Fruit fly (Drosophila melanogaster): ENCODE measurements around the gene REPTOR-BP.

Gene REPTOR-BP

DNA sequence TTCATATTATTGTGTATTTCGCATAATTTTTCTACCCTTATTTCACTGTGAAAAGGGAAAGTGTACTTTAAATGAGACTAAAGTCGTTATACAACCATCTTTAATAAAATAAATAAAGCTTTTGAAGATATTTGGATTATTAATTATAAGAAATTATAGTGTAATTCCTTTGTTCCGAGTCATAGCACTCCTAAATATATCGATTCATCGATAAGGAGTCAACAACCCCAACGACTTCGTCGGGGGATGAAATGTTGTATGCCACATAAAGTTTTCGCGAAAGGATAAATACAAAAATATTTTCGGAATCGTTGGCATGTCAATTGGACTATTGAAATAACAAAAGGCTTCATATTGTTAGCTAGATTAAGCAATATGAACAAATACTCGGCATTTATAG lies 12.3 kb upstream of the REPTOR-BP start, which contains the start of gene Ror:
Gene Ror, plus strand, starts transcription at position 252 of the 400 bp plus-strand sequence.
- TF ChIP-seq CG1621 (tag; optimal IDR thresholded peaks at IDR 0.05) (no peak), CG6163 (GFP tag; IDR thresholded peaks at IDR 0.05) (no peak), dac (GFP tag; optimal IDR thresholded peaks at IDR 0.05) (no peak), CG6854 (GFP tag; optimal IDR thresholded peaks at IDR 0.05) (no peak), CG6276 (GFP tag; optimal IDR thresholded peaks at IDR 0.05) (no peak), CG9139 (GFP tag; optimal IDR thresholded peaks at IDR 0.05) (no peak), Sox102F (GFP tag; optimal IDR thresholded peaks at IDR 0.05) (no peak), Hr38 (GFP tag; optimal IDR thresholded peaks at IDR 0.05) (no peak)

DNA sequence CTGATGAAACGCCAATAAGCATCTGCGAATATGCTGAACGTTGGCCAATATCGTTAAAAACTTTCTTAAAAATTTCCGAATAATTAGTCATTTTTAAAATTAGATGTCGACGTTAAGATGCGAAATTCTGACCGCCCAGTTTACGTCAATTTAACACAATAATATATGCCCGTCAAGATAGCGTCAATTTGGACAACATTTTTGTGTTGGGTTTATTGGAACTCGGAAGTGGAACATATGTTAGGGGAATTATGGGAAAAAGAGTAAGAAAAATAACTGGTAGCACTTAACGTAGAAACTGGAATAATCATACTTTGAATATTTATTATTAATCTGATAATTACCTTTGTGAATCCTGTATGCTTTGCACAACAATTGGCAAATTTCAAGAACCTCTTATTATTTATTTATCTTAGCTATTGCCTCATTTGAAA lies 8.2 kb upstream of the REPTOR-BP start, which contains the start of gene CG5676:
Gene CG5676, minus strand, starts transcription at position 167 of the 434 bp plus-strand sequence.
- TF ChIP-seq CG31627 (GFP tag; optimal IDR thresholded peaks at IDR 0.05) (no peak), Hr39 (GFP tag; optimal IDR thresholded peaks at IDR 0.05) (no peak), acj6 (GFP tag; optimal IDR thresholded peaks at IDR 0.05) (no peak), Sox14 (GFP tag; optimal IDR thresholded peaks at IDR 0.05) (no peak), Ets21C (GFP tag; optimal IDR thresholded peaks at IDR 0.05) (no peak), OdsH (GFP tag; optimal IDR thresholded peaks at IDR 0.05) (no peak), CG6854 (GFP tag; optimal IDR thresholded peaks at IDR 0.05) (no peak), Blimp-1 (GFP tag; optimal IDR thresholded peaks at IDR 0.05) (no peak), CG16779 (tag; optimal IDR thresholded peaks at IDR 0.05) (no peak)

DNA sequence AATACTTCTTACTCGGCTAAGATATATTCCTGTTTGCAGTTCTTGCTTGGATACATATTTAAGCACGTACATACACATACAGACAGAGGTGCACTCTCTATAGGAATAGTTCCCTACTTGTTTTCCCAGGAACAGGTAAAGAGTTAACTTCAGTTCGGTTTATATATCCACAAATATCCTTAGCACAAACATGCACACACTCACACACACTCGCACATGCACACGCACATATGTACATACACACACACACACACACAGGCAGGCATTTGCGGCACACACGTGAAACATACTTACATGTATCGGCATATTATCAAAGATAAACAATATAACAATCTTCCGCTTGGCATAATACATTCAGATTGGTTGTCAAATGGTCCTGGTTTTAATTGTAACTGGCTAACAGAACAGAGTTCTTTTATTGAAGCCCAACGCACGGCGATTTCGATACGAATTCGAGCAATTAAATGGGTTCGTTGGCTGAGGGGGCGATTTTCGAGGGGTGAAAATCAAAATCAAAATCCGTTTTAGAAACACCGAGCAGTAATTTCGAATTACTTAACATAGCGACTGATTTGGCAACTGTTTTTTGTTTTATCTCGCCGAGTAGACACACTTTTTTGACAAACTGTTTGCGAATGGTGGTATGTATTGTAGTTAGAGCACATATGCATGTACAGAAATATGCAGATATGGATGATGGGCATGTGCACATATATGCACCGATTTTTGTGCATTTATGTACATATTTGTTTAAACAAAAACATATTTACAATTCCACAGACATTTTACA lies 3.8 kb upstream of the REPTOR-BP start:
- TF ChIP-seq OdsH (GFP tag; optimal IDR thresholded peaks at IDR 0.05) (no peak), net (GFP tag; optimal IDR thresholded peaks at IDR 0.05) (no peak), Eip78C (GFP tag) (peak; percentile 83), CG6276 (GFP tag; optimal IDR thresholded peaks at IDR 0.05) (no peak)

DNA sequence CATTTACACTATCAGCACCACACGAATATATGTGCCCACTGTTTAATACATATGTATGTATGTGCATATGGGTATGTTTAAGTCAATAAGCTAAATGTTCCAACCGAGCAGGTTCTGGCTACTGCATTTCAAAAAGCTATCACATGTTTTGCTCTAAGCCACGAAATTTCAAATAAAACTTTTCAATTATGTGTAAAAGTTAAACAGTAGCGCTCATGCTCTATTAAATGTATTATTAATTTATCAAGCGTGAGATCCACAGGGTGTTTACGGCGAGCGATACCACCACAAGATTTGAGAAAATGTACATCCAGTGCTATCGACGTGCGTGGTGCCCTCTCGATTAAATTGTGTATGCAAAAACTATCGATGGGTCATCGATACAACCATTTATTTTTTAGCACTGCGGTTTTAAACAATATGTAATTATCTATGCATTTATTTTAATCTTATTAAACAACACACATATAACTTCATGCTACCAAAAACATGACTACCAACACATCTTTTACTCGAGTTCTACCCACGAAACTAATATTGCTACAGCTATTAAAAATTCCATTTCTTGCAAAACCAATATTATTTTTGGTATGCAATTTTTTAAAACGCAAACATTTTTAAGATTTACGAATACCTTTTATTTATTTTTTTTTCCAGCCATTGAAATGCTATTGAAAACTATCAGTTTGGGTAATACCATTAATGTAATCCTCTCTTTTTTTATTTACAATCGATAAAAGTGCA lies 3.0 kb upstream of the REPTOR-BP start, which contains the start of gene Pten:
Gene Pten, minus strand, starts transcription at position 300 of the 744 bp plus-strand sequence.
- TF ChIP-seq Ets96B (tag; optimal IDR thresholded peaks at IDR 0.05) (peak; percentile 55), svp (GFP tag) (no peak), Ets21C (GFP tag; optimal IDR thresholded peaks at IDR 0.05) (peak; percentile 42), CG6854 (GFP tag; optimal IDR thresholded peaks at IDR 0.05) (peak; percentile 25), CG8319 (GFP tag; optimal IDR thresholded peaks at IDR 0.05) (peak; percentile 48), net (GFP tag; optimal IDR thresholded peaks at IDR 0.05) (no peak), topi (GFP tag; optimal IDR thresholded peaks at IDR 0.05) (peak; percentile 68), CG15336 (GFP tag; IDR thresholded peaks at IDR 0.05) (peak; percentile 72), dac (GFP tag; optimal IDR thresholded peaks at IDR 0.05) (no peak), CG1621 (tag; optimal IDR thresholded peaks at IDR 0.05) (no peak), acj6 (GFP tag; optimal IDR thresholded peaks at IDR 0.05) (peak; percentile 50), vri (GFP tag; optimal IDR thresholded peaks at IDR 0.05) (no peak), salr (GFP tag; optimal IDR thresholded peaks at IDR 0.05) (no peak), OdsH (GFP tag; optimal IDR thresholded peaks at IDR 0.05) (peak; percentile 62), fd85E (GFP tag; optimal IDR thresholded peaks at IDR 0.05) (no peak), dsx (GFP tag; optimal IDR thresholded peaks at IDR 0.05; ENCODE audit: poor library complexity, severe bottlenecking) (no peak), achi (GFP tag; optimal IDR thresholded peaks at IDR 0.05) (no peak), CG7368 (GFP tag; optimal IDR thresholded peaks at IDR 0.05) (no peak), Sox15 (GFP tag; optimal IDR thresholded peaks at IDR 0.05) (peak; percentile 11), Hr4 (GFP tag; optimal IDR thresholded peaks at IDR 0.05) (peak; percentile 80), esn (GFP tag; optimal IDR thresholded peaks at IDR 0.05) (peak; percentile 67), CG10631 (GFP tag; optimal IDR thresholded peaks at IDR 0.05) (no peak), CG6808 (GFP tag; optimal IDR thresholded peaks at IDR 0.05) (no peak), spab (GFP tag; optimal IDR thresholded peaks at IDR 0.05) (no peak), Sox102F (GFP tag; optimal IDR thresholded peaks at IDR 0.05) (no peak), ss (GFP tag; optimal IDR thresholded peaks at IDR 0.05) (peak in 1 of 2 experiments; percentile 3), pdm3 (GFP tag; optimal IDR thresholded peaks at IDR 0.05) (no peak), fd59A (GFP tag; optimal IDR thresholded peaks at IDR 0.05) (no peak), CG3032 (tag; optimal IDR thresholded peaks at IDR 0.05) (peak; percentile 61), fkh (GFP tag; optimal IDR thresholded peaks at IDR 0.05) (peak; percentile 86), Met (GFP tag; optimal IDR thresholded peaks at IDR 0.05) (peak; percentile 71), CG16779 (tag; optimal IDR thresholded peaks at IDR 0.05) (no peak)
